Worm (Caenorhabditis elegans): Measurements from ENCODE around the gene dkc-1.

ce11 chrIII:10746406-10746807 lies 1.8 kb upstream of the dkc-1 start:
- TF ChIP-seq sox-4 (tag; optimal IDR thresholded peaks at IDR 0.05), result no peak
- TF ChIP-seq ref-2 (tag; optimal IDR thresholded peaks at IDR 0.05), result no peak

All from whole organism, late embryonic.